Worm (Caenorhabditis elegans): ENCODE data around the gene spe-29.

- TF ChIP-seq sea-1 (GFP tag; conservative IDR thresholded peaks at IDR 0.05) (no peak), ets-7 (tag; optimal IDR thresholded peaks at IDR 0.05) (no peak), hnd-1 (tag; optimal IDR thresholded peaks at IDR 0.05) (no peak), ama-1 (optimal IDR thresholded peaks at IDR 0.05) (no peak), tbx-11 (GFP tag; IDR thresholded peaks at IDR 0.05) (no peak), hmg-4 (GFP tag; optimal IDR thresholded peaks at IDR 0.05) (no peak), flt-1 (GFP tag; IDR thresholded peaks at IDR 0.05) (no peak), ceh-36 (tag; optimal IDR thresholded peaks at IDR 0.05) (no peak), F13C5.2 (tag; optimal IDR thresholded peaks at IDR 0.05) (no peak)
Observed at ce11 chrIV:9972629-9973028, 38.9 kb downstream of the spe-29 start, which contains the start of the genes C47E12.12 and C47E12.10.
